Fruit fly (Drosophila melanogaster) whole organism, embryonic: ENCODE data around the gene CG18622.

ENCODE experiments used
- B-H2 ChIP-seq: fragments of 200-800 bp; sonication (Bioruptor generic); optimal IDR thresholded peaks from 2 replicates; lab custom pipeline; 2018; ENCODE audit warnings: missing biosample characterization, mild to moderate bottlenecking, missing genetic modification characterization
- Bdp1 ChIP-seq: fragments of 200-800 bp; sonication (Bioruptor generic); optimal IDR thresholded peaks from 3 replicates; lab custom pipeline; 2016; ENCODE audit warnings: missing biosample characterization, missing genetic modification characterization
- CG11085 ChIP-seq: fragments of 200-800 bp; sonication (Bioruptor generic); IDR thresholded peaks from 2 replicates; pipeline ENCODE4 v1.3.6; 2022; ENCODE audit warnings: missing biosample characterization, missing genetic modification characterization
- CG11247 ChIP-seq: fragments of 200-800 bp; sonication (Bioruptor generic); IDR thresholded peaks from 2 replicates; pipeline ENCODE4 v1.3.6; 2022; ENCODE audit warnings: missing biosample characterization, missing genetic modification characterization
- CG11696 ChIP-seq: fragments of 200-800 bp; sonication (Bioruptor generic); IDR thresholded peaks from 2 replicates; pipeline ENCODE4 v1.3.6; 2022; ENCODE audit warnings: missing biosample characterization, missing genetic modification characterization
- CG12155 ChIP-seq: fragments of 200-800 bp; sonication (Bioruptor generic); optimal IDR thresholded peaks from 3 replicates; lab custom pipeline; 2016; ENCODE audit warnings: missing biosample characterization, missing genetic modification characterization
- CG12769 ChIP-seq: fragments of 200-800 bp; sonication (Bioruptor generic); optimal IDR thresholded peaks from 2 replicates; lab custom pipeline; 2019; ENCODE audit warnings: missing biosample characterization, mild to moderate bottlenecking, missing genetic modification characterization, moderate library complexity
- CG14667 ChIP-seq: fragments of 200-800 bp; sonication (Bioruptor generic); IDR thresholded peaks from 2 replicates; pipeline ENCODE4 v1.3.6; 2022; ENCODE audit warnings: missing biosample characterization, missing genetic modification characterization
- CG14860 ChIP-seq: fragments of 200-800 bp; sonication (Bioruptor generic); IDR thresholded peaks from 3 replicates; pipeline ENCODE4 v1.3.6; 2022; ENCODE audit warnings: missing biosample characterization, missing genetic modification characterization; ENCODE audit not compliant: partially characterized antibody
- CG17328 ChIP-seq: fragments of 200-800 bp; sonication (Bioruptor generic); IDR thresholded peaks from 2 replicates; pipeline ENCODE4 v1.3.6; 2022; ENCODE audit warnings: missing biosample characterization, missing genetic modification characterization
- CG2129 ChIP-seq: fragments of 200-800 bp; sonication (Bioruptor generic); IDR thresholded peaks from 2 replicates; pipeline ENCODE4 v1.3.6; 2022; ENCODE audit warnings: missing biosample characterization, missing genetic modification characterization; ENCODE audit not compliant: partially characterized antibody
- CG2889 ChIP-seq: fragments of 200-800 bp; sonication (Bioruptor generic); IDR thresholded peaks from 3 replicates; pipeline ENCODE4 v1.3.6; 2022; ENCODE audit warnings: missing biosample characterization, missing genetic modification characterization
- CG3163 ChIP-seq: fragments of 200-800 bp; sonication (Bioruptor generic); optimal IDR thresholded peaks from 3 replicates; lab custom pipeline; 2016; ENCODE audit warnings: missing biosample characterization, missing genetic modification characterization
- CG3847 ChIP-seq: fragments of 200-800 bp; sonication (Bioruptor generic); IDR thresholded peaks from 2 replicates; pipeline ENCODE4 v1.3.6; 2022; ENCODE audit warnings: missing biosample characterization, missing genetic modification characterization
- CG4328 ChIP-seq: fragments of 200-800 bp; sonication (Bioruptor generic); optimal IDR thresholded peaks from 3 replicates; lab custom pipeline; 2017; ENCODE audit warnings: missing biosample characterization, missing genetic modification reagents, missing genetic modification characterization
- CG6254 ChIP-seq: fragments of 200-800 bp; sonication (Bioruptor generic); optimal IDR thresholded peaks from 3 replicates; lab custom pipeline; 2017; ENCODE audit warnings: mild to moderate bottlenecking, missing biosample characterization, missing genetic modification reagents, missing genetic modification characterization
- CG6765 ChIP-seq: fragments of 200-800 bp; sonication (Bioruptor generic); optimal IDR thresholded peaks from 3 replicates; lab custom pipeline; 2017; ENCODE audit warnings: missing biosample characterization, mild to moderate bottlenecking, missing genetic modification characterization
- CG8388 ChIP-seq: fragments of 200-800 bp; sonication (Bioruptor generic); optimal IDR thresholded peaks from 2 replicates; lab custom pipeline; 2019; ENCODE audit warnings: missing biosample characterization, mild to moderate bottlenecking, missing genetic modification characterization, moderate library complexity
- CG8924 ChIP-seq: fragments of 200-800 bp; optimal IDR thresholded peaks from 3 replicates; lab custom pipeline; 2019; ENCODE audit warnings: missing biosample characterization, mild to moderate bottlenecking, missing genetic modification characterization, moderate library complexity
- CG9215 ChIP-seq: fragments of 200-800 bp; sonication (Bioruptor generic); IDR thresholded peaks from 2 replicates; pipeline ENCODE4 v1.3.6; 2022; ENCODE audit warnings: missing biosample characterization, missing genetic modification characterization
- Chrac-16 ChIP-seq: fragments of 200-800 bp; sonication (Bioruptor generic); optimal IDR thresholded peaks from 3 replicates; lab custom pipeline; 2016; ENCODE audit warnings: missing biosample characterization, missing genetic modification characterization
- D19A ChIP-seq: fragments of 200-800 bp; optimal IDR thresholded peaks from 3 replicates; lab custom pipeline; 2019; ENCODE audit warnings: missing biosample characterization, mild to moderate bottlenecking, missing genetic modification characterization, moderate library complexity
- HLH54F ChIP-seq: fragments of 200-800 bp; sonication (Bioruptor generic); optimal IDR thresholded peaks from 3 replicates; lab custom pipeline; 2016; ENCODE audit warnings: missing biosample characterization, missing genetic modification characterization
- Hr51 ChIP-seq, 2 experiments: fragments of 200-800 bp; sonication (Bioruptor generic); optimal IDR thresholded peaks; 2 replicates in 1 of 2; 3 replicates in 1 of 2; lab custom pipeline; 2016 to 2018; ENCODE audit warnings: missing biosample characterization in 2 of 2, missing genetic modification characterization in 2 of 2, mild to moderate bottlenecking in 1 of 2, moderate library complexity in 1 of 2
- Lpt ChIP-seq: fragments of >200 bp; optimal IDR thresholded peaks from 2 replicates; lab custom pipeline; 2018; ENCODE audit warnings: missing biosample characterization, missing genetic modification characterization
- MTF-1 ChIP-seq: fragments of 200-800 bp; sonication (Bioruptor generic); optimal IDR thresholded peaks from 2 replicates; lab custom pipeline; 2018; ENCODE audit warnings: missing biosample characterization, mild to moderate bottlenecking, missing genetic modification characterization, borderline replicate concordance
- Nf-YA ChIP-seq: fragments of 200-800 bp; sonication (Bioruptor generic); IDR thresholded peaks from 2 replicates; pipeline ENCODE4 v1.3.6; 2022; ENCODE audit warnings: missing biosample characterization, missing genetic modification characterization
- Pdp1 ChIP-seq, 2 experiments: fragments of 200-800 bp; sonication (Bioruptor generic); optimal IDR thresholded peaks; 3 replicates each; lab custom pipeline; 2016; ENCODE audit warnings: missing biosample characterization in 2 of 2, missing genetic modification characterization in 2 of 2, mild to moderate bottlenecking in 1 of 2, moderate library complexity in 1 of 2
- Poxn ChIP-seq: fragments of 200-800 bp; sonication (Bioruptor generic); IDR thresholded peaks from 2 replicates; pipeline ENCODE4 v1.3.6; 2022; ENCODE audit warnings: missing biosample characterization, missing genetic modification characterization
- Sin3A ChIP-seq: fragments of >200 bp; optimal IDR thresholded peaks from 2 replicates; lab custom pipeline; 2018
- Six4 ChIP-seq: fragments of 200-800 bp; sonication (Bioruptor generic); optimal IDR thresholded peaks from 2 replicates; lab custom pipeline; 2016; ENCODE audit warnings: missing biosample characterization, missing genetic modification characterization
- Sry-δ ChIP-seq: fragments of 200-800 bp; sonication (Bioruptor generic); optimal IDR thresholded peaks from 2 replicates; lab custom pipeline; 2016; ENCODE audit warnings: missing biosample characterization, missing genetic modification characterization
- Ssrp ChIP-seq: fragments of 200-800 bp; sonication (Bioruptor generic); optimal IDR thresholded peaks from 2 replicates; lab custom pipeline; 2018; ENCODE audit warnings: missing biosample characterization, mild to moderate bottlenecking, missing genetic modification characterization, moderate library complexity
- Tbp ChIP-seq: fragments of >200 bp; optimal IDR thresholded peaks from 2 replicates; lab custom pipeline; 2018; ENCODE audit warnings: missing biosample characterization, missing genetic modification characterization
- ash1 ChIP-seq: fragments of 200-800 bp; sonication (Bioruptor generic); optimal IDR thresholded peaks from 2 replicates; lab custom pipeline; 2018; ENCODE audit warnings: missing biosample characterization, mild to moderate bottlenecking, missing genetic modification characterization
- cad ChIP-seq: fragments of >200 bp; optimal IDR thresholded peaks from 2 replicates; lab custom pipeline; 2017; ENCODE audit warnings: missing biosample characterization, missing genetic modification characterization
- ci ChIP-seq: fragments of 200-800 bp; sonication (Bioruptor generic); IDR thresholded peaks from 3 replicates; pipeline ENCODE4 v1.3.6; 2022; ENCODE audit warnings: missing biosample characterization, missing genetic modification characterization
- danr ChIP-seq: fragments of 200-800 bp; sonication (Bioruptor generic); IDR thresholded peaks from 2 replicates; pipeline ENCODE4 v1.3.6; 2022; ENCODE audit warnings: missing biosample characterization, missing genetic modification characterization
- esg ChIP-seq: fragments of 200-800 bp; sonication (Bioruptor generic); conservative IDR thresholded peaks from 2 replicates; pipeline ENCODE4 v1.3.6; 2022; ENCODE audit warnings: missing biosample characterization, missing genetic modification characterization
- fu2 ChIP-seq: fragments of 200-800 bp; sonication (Bioruptor generic); optimal IDR thresholded peaks from 2 replicates; lab custom pipeline; 2016; ENCODE audit warnings: missing biosample characterization, missing genetic modification characterization
- gem ChIP-seq: fragments of 200-800 bp; sonication (Bioruptor generic); optimal IDR thresholded peaks from 2 replicates; lab custom pipeline; 2019; ENCODE audit warnings: missing biosample characterization, mild to moderate bottlenecking, missing genetic modification characterization, moderate library complexity
- grau ChIP-seq: fragments of 200-800 bp; optimal IDR thresholded peaks from 3 replicates; lab custom pipeline; 2019; ENCODE audit warnings: missing biosample characterization, mild to moderate bottlenecking, missing genetic modification characterization, moderate library complexity
- inv ChIP-seq: fragments of 200-800 bp; sonication (Bioruptor generic); IDR thresholded peaks from 2 replicates; pipeline ENCODE4 v1.3.6; 2022; ENCODE audit warnings: missing biosample characterization, missing genetic modification characterization; ENCODE audit not compliant: partially characterized antibody
- jumu ChIP-seq: fragments of 200-800 bp; sonication (Bioruptor generic); optimal IDR thresholded peaks from 3 replicates; lab custom pipeline; 2016; ENCODE audit warnings: missing biosample characterization, missing genetic modification characterization
- lab ChIP-seq: fragments of 200-800 bp; sonication (Bioruptor generic); optimal IDR thresholded peaks from 3 replicates; lab custom pipeline; 2017; ENCODE audit warnings: missing biosample characterization, missing genetic modification characterization, mild to moderate bottlenecking, moderate library complexity, missing genetic modification reagents
- repo ChIP-seq: fragments of 200-800 bp; sonication (Bioruptor generic); optimal IDR thresholded peaks from 2 replicates; lab custom pipeline; 2016; ENCODE audit warnings: missing biosample characterization, missing genetic modification characterization
- slbo ChIP-seq: fragments of 200-800 bp; sonication (Bioruptor generic); IDR thresholded peaks from 2 replicates; pipeline ENCODE4 v1.3.6; 2022; ENCODE audit warnings: missing biosample characterization, missing genetic modification characterization
- sna ChIP-seq: fragments of 200-800 bp; sonication (Bioruptor generic); IDR thresholded peaks from 2 replicates; pipeline ENCODE4 v1.3.6; 2022; ENCODE audit warnings: missing biosample characterization, missing genetic modification characterization; ENCODE audit not compliant: partially characterized antibody
- so ChIP-seq: fragments of 200-800 bp; sonication (Bioruptor generic); IDR thresholded peaks from 3 replicates; pipeline ENCODE4 v1.3.6; 2022; ENCODE audit warnings: missing biosample characterization, missing genetic modification characterization

Gene CG18622

DNA sequence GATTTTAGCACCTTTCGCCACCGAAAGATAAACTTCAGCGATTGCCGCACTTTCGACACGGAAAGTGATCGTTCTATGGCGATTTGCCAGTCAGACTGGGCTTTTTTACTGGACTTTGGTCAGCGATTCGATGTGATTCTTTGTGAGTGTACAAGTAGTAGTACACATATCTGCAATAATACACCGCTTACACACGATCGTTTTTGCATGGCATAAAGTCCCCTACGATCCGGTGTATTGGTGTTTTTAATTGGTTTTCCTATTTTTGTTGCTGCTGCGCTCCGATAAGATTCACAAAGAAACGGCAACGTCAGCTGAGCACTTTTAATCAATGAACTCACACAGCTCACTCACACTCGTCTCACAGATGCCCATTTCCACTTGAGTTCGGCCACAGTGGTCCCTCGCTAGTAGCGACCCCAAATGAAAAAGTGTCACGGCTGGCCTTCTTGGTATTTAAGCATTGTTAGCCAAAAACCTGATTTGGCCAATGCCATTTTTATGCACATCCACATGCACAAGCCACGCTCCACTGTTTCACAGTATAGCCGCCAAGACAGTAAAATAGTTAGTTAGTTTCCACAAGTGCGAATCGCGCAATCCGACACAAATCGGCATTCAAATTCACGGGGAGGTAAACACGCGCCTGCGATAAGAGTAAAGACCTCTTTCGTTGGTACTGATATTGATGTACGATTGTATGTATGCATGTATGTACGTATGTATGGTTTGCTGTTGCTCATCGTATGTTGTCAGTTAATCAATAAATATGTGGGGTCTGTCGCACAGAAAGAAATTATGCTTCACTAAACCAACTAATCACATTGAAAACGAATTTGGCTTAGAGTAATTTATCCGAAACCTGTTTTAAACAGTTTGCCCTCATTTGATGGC, 1.1 kb downstream of the CG18622 start (continued):
- TF ChIP-seq grau (tag; lab: Kevin White, UChicago) (peak; percentile 99), CG14667 (GFP tag; lab: Robert Waterston, UW) (peak; percentile 92), CG11696 (GFP tag; lab: Robert Waterston, UW) (peak; percentile 86), CG12155 (peak; percentile 94), lab (peak; percentile 97), esg (GFP tag; lab: Robert Waterston, UW) (peak; percentile 97), CG9215 (GFP tag; lab: Robert Waterston, UW) (peak; percentile 96), ash1 (GFP tag; lab: Kevin White, UChicago) (peak; percentile 92), Lpt (GFP tag; lab: Kevin White, UChicago) (no peak), Bdp1 (GFP tag; lab: Kevin White, UChicago) (peak; percentile 84), Sin3A (no peak), CG2889 (peak; percentile 97), D19A (tag; lab: Kevin White, UChicago) (peak; percentile 60), CG6254 (GFP tag; lab: Kevin White, UChicago) (peak; percentile 25), CG12769 (tag; lab: Kevin White, UChicago) (peak; percentile 99), gem (tag; lab: Kevin White, UChicago) (peak; percentile 91), repo (GFP tag; lab: Kevin White, UChicago) (peak; percentile 87), Nf-YA (GFP tag; lab: Robert Waterston, UW) (peak; percentile 85), so (GFP tag; lab: Robert Waterston, UW) (peak; percentile 94), CG2129 (no peak), fu2 (GFP tag; lab: Kevin White, UChicago) (peak; percentile 95), HLH54F (peak; percentile 97), Poxn (peak; percentile 97), jumu (peak; percentile 94), Chrac-16 (peak; percentile 93), CG17328 (GFP tag; lab: Robert Waterston, UW) (peak; percentile 93), CG8388 (GFP tag; lab: Kevin White, UChicago) (peak; percentile 63), CG14860 (GFP tag; lab: Robert Waterston, UW) (no peak), CG11085 (GFP tag; lab: Robert Waterston, UW) (peak; percentile 95), inv (GFP tag; lab: Robert Waterston, UW) (peak; percentile 11; the same call in 1 of the 2 replicates), cad (GFP tag; lab: Kevin White, UChicago) (no peak), Ssrp (tag; lab: Kevin White, UChicago) (peak; percentile 77), B-H2 (GFP tag; lab: Kevin White, UChicago) (peak; percentile 97), slbo (GFP tag; lab: Robert Waterston, UW) (peak; percentile 99), Hr51 (GFP tag; optimal IDR thresholded peaks at IDR 0.05; lab: Kevin White, UChicago) (peak; percentile 88 to 91), CG8924 (tag; lab: Kevin White, UChicago) (peak; percentile 86), CG4328 (GFP tag; lab: Kevin White, UChicago) (peak; percentile 85), CG11247 (GFP tag; lab: Robert Waterston, UW) (peak; percentile 97), Tbp (GFP tag; lab: Kevin White, UChicago) (no peak), danr (GFP tag; lab: Robert Waterston, UW) (peak; percentile 88), sna (GFP tag; lab: Robert Waterston, UW) (no peak), CG6765 (GFP tag; lab: Kevin White, UChicago) (peak; percentile 88), CG3163 (GFP tag; lab: Kevin White, UChicago) (peak; percentile 82), Sry-δ (peak; percentile 56), Six4 (peak; percentile 62), CG3847 (GFP tag; lab: Robert Waterston, UW) (peak; percentile 98), MTF-1 (peak; percentile 68), Pdp1 (GFP tag; optimal IDR thresholded peaks at IDR 0.05; lab: Kevin White, UChicago) (peak; percentile 94 to 96), ci (GFP tag; lab: Robert Waterston, UW) (peak; percentile 96)
